Worm (Caenorhabditis elegans): ENCODE measurements around the gene T18D3.1.

- TF ChIP-seq ama-1 (optimal IDR thresholded peaks at IDR 0.05) (no peak), fos-1 (tag; optimal IDR thresholded peaks at IDR 0.05) (no peak), pqm-1 (tag; optimal IDR thresholded peaks at IDR 0.05) (no peak), egl-27 (tag; optimal IDR thresholded peaks at IDR 0.05) (no peak), fkh-10 (GFP tag; optimal IDR thresholded peaks at IDR 0.05) (no peak), vab-15 (tag; optimal IDR thresholded peaks at IDR 0.05) (no peak)
Observed at ce11 chrX:12478465-12478864, 23.9 kb downstream of the T18D3.1 start.

All from whole organism, L1 larva.